Fruit fly (Drosophila melanogaster) whole organism, embryonic: Measurements from ENCODE around the gene fmt.

Source experiments
- Atf6 ChIP-seq: fragments of 200-800 bp; sonication (Bioruptor generic); IDR thresholded peaks from 2 replicates; pipeline ENCODE4 v1.3.6; 2022; ENCODE audit warnings: missing biosample characterization, missing genetic modification characterization
- CG10366 ChIP-seq: fragments of 200-800 bp; sonication (Bioruptor generic); IDR thresholded peaks from 2 replicates; pipeline ENCODE4 v1.3.6; 2022; ENCODE audit warnings: missing biosample characterization, missing genetic modification characterization
- CG10979 ChIP-seq: fragments of 200-800 bp; sonication (Bioruptor generic); optimal IDR thresholded peaks from 2 replicates; lab custom pipeline; 2018; ENCODE audit warnings: missing biosample characterization, mild to moderate bottlenecking, missing genetic modification characterization, moderate library complexity
- CG12104 ChIP-seq: fragments of 200-800 bp; sonication (Bioruptor generic); optimal IDR thresholded peaks from 3 replicates; lab custom pipeline; 2016; ENCODE audit warnings: missing biosample characterization, missing genetic modification characterization
- CG12391 ChIP-seq: fragments of 200-800 bp; sonication (Bioruptor generic); optimal IDR thresholded peaks from 3 replicates; lab custom pipeline; 2018; ENCODE audit warnings: missing biosample characterization, mild to moderate bottlenecking, missing genetic modification characterization, moderate library complexity
- CG14710 ChIP-seq: fragments of 200-800 bp; sonication (Bioruptor generic); optimal IDR thresholded peaks from 3 replicates; lab custom pipeline; 2019; ENCODE audit warnings: missing biosample characterization, mild to moderate bottlenecking, missing genetic modification characterization, moderate library complexity
- CG16779 ChIP-seq: fragments of 200-800 bp; sonication (Bioruptor generic); IDR thresholded peaks from 2 replicates; pipeline ENCODE4 v1.3.6; 2022; ENCODE audit warnings: missing biosample characterization, missing genetic modification characterization
- CG16863 ChIP-seq: fragments of 200-800 bp; sonication (Bioruptor generic); optimal IDR thresholded peaks from 3 replicates; lab custom pipeline; 2016; ENCODE audit warnings: missing biosample characterization, missing genetic modification characterization
- CG17186 ChIP-seq: fragments of 200-800 bp; sonication (Bioruptor generic); optimal IDR thresholded peaks from 3 replicates; lab custom pipeline; 2017; ENCODE audit warnings: missing biosample characterization, missing genetic modification reagents, missing genetic modification characterization
- CG17328 ChIP-seq: fragments of 200-800 bp; sonication (Bioruptor generic); IDR thresholded peaks from 2 replicates; pipeline ENCODE4 v1.3.6; 2022; ENCODE audit warnings: missing biosample characterization, missing genetic modification characterization
- CG17912 ChIP-seq: fragments of 200-800 bp; sonication (Bioruptor generic); optimal IDR thresholded peaks from 2 replicates; lab custom pipeline; 2018; ENCODE audit warnings: missing biosample characterization, mild to moderate bottlenecking, missing genetic modification characterization
- CG18619 ChIP-seq: fragments of 200-800 bp; sonication (Bioruptor generic); optimal IDR thresholded peaks from 3 replicates; lab custom pipeline; 2017; ENCODE audit warnings: missing biosample characterization, mild to moderate bottlenecking, missing genetic modification characterization
- CG34422 ChIP-seq: fragments of 200-800 bp; sonication (Bioruptor generic); IDR thresholded peaks from 3 replicates; pipeline ENCODE4 v1.3.6; 2022; ENCODE audit warnings: missing biosample characterization, missing genetic modification characterization
- CG3838 ChIP-seq: fragments of 200-800 bp; sonication (Bioruptor generic); optimal IDR thresholded peaks from 3 replicates; lab custom pipeline; 2016; ENCODE audit warnings: missing biosample characterization, missing genetic modification characterization
- CG4328 ChIP-seq: fragments of 200-800 bp; sonication (Bioruptor generic); optimal IDR thresholded peaks from 3 replicates; lab custom pipeline; 2017; ENCODE audit warnings: missing biosample characterization, missing genetic modification reagents, missing genetic modification characterization
- CG8089 ChIP-seq: fragments of 200-800 bp; sonication (Bioruptor generic); optimal IDR thresholded peaks from 3 replicates; lab custom pipeline; 2016; ENCODE audit warnings: missing biosample characterization, missing genetic modification characterization
- CG8281 ChIP-seq: fragments of 200-800 bp; sonication (Bioruptor generic); optimal IDR thresholded peaks from 2 replicates; lab custom pipeline; 2018; ENCODE audit warnings: missing biosample characterization, mild to moderate bottlenecking, missing genetic modification characterization, moderate library complexity
- CG8359 ChIP-seq: fragments of 200-800 bp; sonication (Bioruptor generic); optimal IDR thresholded peaks from 2 replicates; lab custom pipeline; 2017; ENCODE audit warnings: missing biosample characterization, mild to moderate bottlenecking, missing genetic modification characterization, borderline replicate concordance
- CG9727 ChIP-seq: fragments of 200-800 bp; sonication (Bioruptor generic); optimal IDR thresholded peaks from 3 replicates; lab custom pipeline; 2017; ENCODE audit warnings: missing biosample characterization, mild to moderate bottlenecking, missing genetic modification characterization
- CoRest ChIP-seq: fragments of 200-800 bp; sonication (Bioruptor generic); optimal IDR thresholded peaks from 3 replicates; lab custom pipeline; 2018; ENCODE audit warnings: missing biosample characterization, mild to moderate bottlenecking, missing genetic modification characterization, moderate library complexity
- Dbx ChIP-seq: fragments of 200-800 bp; sonication (Bioruptor generic); IDR thresholded peaks from 3 replicates; pipeline ENCODE4 v1.3.6; 2022; ENCODE audit warnings: missing biosample characterization, missing genetic modification characterization
- E2f2 ChIP-seq: fragments of 200-800 bp; sonication (Bioruptor generic); IDR thresholded peaks from 2 replicates; pipeline ENCODE4 v1.3.6; 2022; ENCODE audit warnings: missing biosample characterization, missing genetic modification characterization
- Fer3 ChIP-seq: fragments of 200-800 bp; sonication (Bioruptor generic); optimal IDR thresholded peaks from 2 replicates; lab custom pipeline; 2018; ENCODE audit warnings: missing biosample characterization, mild to moderate bottlenecking, missing genetic modification characterization, moderate library complexity
- Jarid2 ChIP-seq: fragments of 200-800 bp; sonication (Bioruptor generic); optimal IDR thresholded peaks from 3 replicates; lab custom pipeline; 2017; ENCODE audit warnings: mild to moderate bottlenecking, missing biosample characterization, missing genetic modification reagents, missing genetic modification characterization
- Sry-β ChIP-seq: fragments of 200-800 bp; sonication (Bioruptor generic); optimal IDR thresholded peaks from 2 replicates; lab custom pipeline; 2018; ENCODE audit warnings: missing biosample characterization, mild to moderate bottlenecking, missing genetic modification characterization, moderate library complexity
- Sry-δ ChIP-seq: fragments of 200-800 bp; sonication (Bioruptor generic); optimal IDR thresholded peaks from 2 replicates; lab custom pipeline; 2016; ENCODE audit warnings: missing biosample characterization, missing genetic modification characterization
- Usf ChIP-seq: fragments of 200-800 bp; sonication (Bioruptor generic); optimal IDR thresholded peaks from 2 replicates; lab custom pipeline; 2017; ENCODE audit warnings: missing genotype, missing biosample characterization, missing genetic modification characterization
- ab ChIP-seq: fragments of 200-800 bp; sonication (Bioruptor generic); optimal IDR thresholded peaks from 2 replicates; lab custom pipeline; 2016; ENCODE audit warnings: missing biosample characterization, missing genetic modification characterization
- caup ChIP-seq: fragments of 200-800 bp; sonication (Bioruptor generic); optimal IDR thresholded peaks from 3 replicates; lab custom pipeline; 2017; ENCODE audit warnings: missing biosample characterization, mild to moderate bottlenecking, missing genetic modification characterization, moderate library complexity; ENCODE audit not compliant: severe bottlenecking
- chinmo ChIP-seq: fragments of 200-800 bp; sonication (Bioruptor generic); IDR thresholded peaks from 4 replicates; pipeline ENCODE4 v1.3.6; 2022; ENCODE audit warnings: missing biosample characterization, missing genetic modification characterization; ENCODE audit not compliant: partially characterized antibody
- dmrt11E ChIP-seq: fragments of 200-800 bp; sonication (Bioruptor generic); optimal IDR thresholded peaks from 3 replicates; lab custom pipeline; 2018; ENCODE audit warnings: missing biosample characterization, mild to moderate bottlenecking, missing genetic modification characterization, moderate library complexity
- eve ChIP-seq, 2 experiments: fragments of >200 bp; optimal IDR thresholded peaks; 2 replicates each; lab custom pipeline; 2017; ENCODE audit warnings: missing biosample characterization in 2 of 2, missing genetic modification characterization in 2 of 2
- fd64A ChIP-seq: fragments of 200-800 bp; sonication (Bioruptor generic); optimal IDR thresholded peaks from 3 replicates; lab custom pipeline; 2018; ENCODE audit warnings: missing biosample characterization, mild to moderate bottlenecking, missing genetic modification characterization
- gem ChIP-seq: fragments of 200-800 bp; sonication (Bioruptor generic); optimal IDR thresholded peaks from 2 replicates; lab custom pipeline; 2019; ENCODE audit warnings: missing biosample characterization, mild to moderate bottlenecking, missing genetic modification characterization, moderate library complexity
- kni ChIP-seq: fragments of 200-800 bp; sonication (Bioruptor generic); optimal IDR thresholded peaks from 3 replicates; lab custom pipeline; 2017; ENCODE audit warnings: mild to moderate bottlenecking, missing biosample characterization, missing genetic modification reagents, missing genetic modification characterization
- lab ChIP-seq: fragments of 200-800 bp; sonication (Bioruptor generic); optimal IDR thresholded peaks from 3 replicates; lab custom pipeline; 2017; ENCODE audit warnings: missing biosample characterization, missing genetic modification characterization, mild to moderate bottlenecking, moderate library complexity, missing genetic modification reagents
- lbe ChIP-seq: fragments of 200-800 bp; sonication (Bioruptor generic); optimal IDR thresholded peaks from 2 replicates; lab custom pipeline; 2016; ENCODE audit warnings: missing biosample characterization, mild to moderate bottlenecking, missing genetic modification characterization
- maf-S ChIP-seq: fragments of 200-800 bp; sonication (Bioruptor generic); optimal IDR thresholded peaks from 2 replicates; lab custom pipeline; 2016; ENCODE audit warnings: missing biosample characterization, missing genetic modification characterization
- mld ChIP-seq: fragments of 200-800 bp; sonication (Bioruptor generic); IDR thresholded peaks from 3 replicates; pipeline ENCODE4 v1.3.6; 2022; ENCODE audit warnings: missing biosample characterization, missing genetic modification characterization; ENCODE audit not compliant: partially characterized antibody
- oc ChIP-seq: fragments of 200-800 bp; sonication (Bioruptor generic); optimal IDR thresholded peaks from 2 replicates; lab custom pipeline; 2018; ENCODE audit warnings: missing biosample characterization, mild to moderate bottlenecking, missing genetic modification characterization, moderate library complexity
- org-1 ChIP-seq: fragments of 200-800 bp; sonication (Bioruptor generic); optimal IDR thresholded peaks from 2 replicates; lab custom pipeline; 2017; ENCODE audit warnings: missing biosample characterization, missing genetic modification characterization
- phol ChIP-seq: fragments of 200-800 bp; sonication (Bioruptor generic); optimal IDR thresholded peaks from 3 replicates; lab custom pipeline; 2018; ENCODE audit warnings: missing biosample characterization, mild to moderate bottlenecking, missing genetic modification characterization, moderate library complexity
- repo ChIP-seq: fragments of 200-800 bp; sonication (Bioruptor generic); optimal IDR thresholded peaks from 2 replicates; lab custom pipeline; 2016; ENCODE audit warnings: missing biosample characterization, missing genetic modification characterization
- run ChIP-seq: fragments of 200-800 bp; sonication (Bioruptor generic); optimal IDR thresholded peaks from 3 replicates; lab custom pipeline; 2018; ENCODE audit warnings: missing biosample characterization, mild to moderate bottlenecking, missing genetic modification characterization
- salm ChIP-seq: fragments of 200-800 bp; sonication (Bioruptor generic); optimal IDR thresholded peaks from 2 replicates; lab custom pipeline; 2018; ENCODE audit warnings: missing biosample characterization, mild to moderate bottlenecking, missing genetic modification characterization
- toy ChIP-seq: fragments of 200-800 bp; sonication (Bioruptor generic); IDR thresholded peaks from 2 replicates; pipeline ENCODE4 v1.3.6; 2022; ENCODE audit warnings: missing biosample characterization, missing genetic modification characterization
- trh ChIP-seq: fragments of 200-800 bp; sonication (Bioruptor generic); optimal IDR thresholded peaks from 2 replicates; lab custom pipeline; 2016; ENCODE audit warnings: missing biosample characterization, missing genetic modification characterization
- vfl ChIP-seq: fragments of 200-800 bp; sonication (Bioruptor generic); optimal IDR thresholded peaks from 2 replicates; lab custom pipeline; 2016; ENCODE audit warnings: missing biosample characterization, missing genetic modification characterization

Gene fmt

DNA sequence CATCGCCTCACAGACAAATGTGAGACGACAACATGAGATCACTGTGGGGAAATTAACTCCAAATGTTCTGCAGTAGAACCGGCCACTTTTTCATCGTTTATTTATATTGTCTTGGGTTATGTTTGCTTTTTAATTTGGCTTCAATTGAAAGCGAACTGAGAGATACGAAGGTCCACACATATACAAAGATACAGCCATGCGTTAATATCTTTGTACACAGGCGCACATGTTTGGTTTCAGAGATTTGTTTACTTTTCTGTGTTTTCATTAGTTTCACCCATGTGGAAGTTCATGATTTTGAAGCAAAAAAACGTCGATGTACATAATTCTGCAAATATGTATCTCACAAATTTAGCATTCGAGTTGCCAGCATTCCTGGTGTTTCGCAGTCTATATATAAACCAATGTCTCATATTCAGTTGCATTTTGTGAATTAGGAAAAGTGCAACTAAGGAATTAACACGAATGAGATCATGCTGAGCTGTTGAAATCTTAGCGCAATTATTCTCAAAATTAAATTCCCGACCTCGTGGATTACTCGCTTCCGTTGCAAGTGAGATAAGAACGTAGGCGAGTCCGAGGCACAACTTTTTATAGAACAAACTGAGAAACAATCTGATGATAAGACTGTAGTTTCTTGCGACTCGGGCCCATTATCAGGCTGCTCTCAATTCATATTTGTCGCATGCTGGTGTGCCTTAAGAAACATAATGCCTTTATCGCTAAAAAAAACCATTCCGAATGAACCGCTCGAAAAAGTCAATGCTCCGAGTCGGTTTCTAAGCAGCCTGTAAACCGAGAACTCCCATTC lies 42.5 kb upstream of the fmt start (continued):
- TF ChIP-seq CG8359 (GFP tag; lab: Kevin White, UChicago) = peak; percentile 54
- TF ChIP-seq CG10366 (GFP tag; lab: Robert Waterston, UW) = no peak
- TF ChIP-seq ab = no peak
- TF ChIP-seq kni = peak; percentile 90
- 0 out of 2 replicates have a peak, but pooled peaks have one; percentile 27 for TF ChIP-seq Atf6 (GFP tag; lab: Robert Waterston, UW)
- no peak for TF ChIP-seq repo (GFP tag; lab: Kevin White, UChicago)
- TF ChIP-seq CG8089 (GFP tag; lab: Kevin White, UChicago) = no peak
- TF ChIP-seq phol (tag; lab: Kevin White, UChicago) = no peak
- peak; percentile 49; the same call in 1 of the 3 replicates for TF ChIP-seq CG34422 (GFP tag; lab: Robert Waterston, UW)
- TF ChIP-seq CG12104 (GFP tag; lab: Kevin White, UChicago) = peak; percentile 25
- TF ChIP-seq Jarid2 = peak; percentile 28
- TF ChIP-seq CoRest = no peak
- peak; percentile 57 for TF ChIP-seq CG4328 (GFP tag; lab: Kevin White, UChicago)
- no peak for TF ChIP-seq vfl
- TF ChIP-seq maf-S = no peak
- TF ChIP-seq dmrt11E (tag; lab: Kevin White, UChicago) = peak; percentile 11
- TF ChIP-seq run (tag; lab: Kevin White, UChicago) = peak; percentile 46
- TF ChIP-seq gem (tag; lab: Kevin White, UChicago) = no peak
- peak; percentile 49 for TF ChIP-seq Fer3 (tag; lab: Kevin White, UChicago)
- TF ChIP-seq lbe (GFP tag; lab: Kevin White, UChicago) = no peak
- TF ChIP-seq CG17186 (GFP tag; lab: Kevin White, UChicago) = peak; percentile 4
- TF ChIP-seq CG17328 (GFP tag; lab: Robert Waterston, UW) = no peak
- no peak for TF ChIP-seq lab (GFP tag; lab: Kevin White, UChicago)
- peak; percentile 52 for TF ChIP-seq org-1
- no peak for TF ChIP-seq mld (GFP tag; lab: Robert Waterston, UW)
- TF ChIP-seq Sry-β (GFP tag; lab: Kevin White, UChicago) = peak; percentile 54
- TF ChIP-seq CG18619 = peak; percentile 42
- peak; percentile 58 for TF ChIP-seq CG9727
- TF ChIP-seq CG12391 (tag; lab: Kevin White, UChicago) = peak; percentile 14
- TF ChIP-seq CG3838 (GFP tag; lab: Kevin White, UChicago) = no peak
- peak; percentile 27 for TF ChIP-seq CG10979 (tag; lab: Kevin White, UChicago)
- no peak for TF ChIP-seq trh (GFP tag; lab: Kevin White, UChicago)
- TF ChIP-seq E2f2 (GFP tag; lab: Robert Waterston, UW) = no peak; the same call in 1 of the 2 replicates
- no peak for TF ChIP-seq oc
- TF ChIP-seq eve (GFP tag; optimal IDR thresholded peaks at IDR 0.05; lab: Kevin White, UChicago) = no peak
- TF ChIP-seq toy (GFP tag; lab: Robert Waterston, UW) = no peak
- peak; percentile 81 for TF ChIP-seq fd64A (GFP tag; lab: Kevin White, UChicago)
- no peak for TF ChIP-seq CG8281 (tag; lab: Kevin White, UChicago)
- peak; percentile 58 for TF ChIP-seq CG14710
- no peak for TF ChIP-seq Dbx (GFP tag; lab: Robert Waterston, UW)
- no peak for TF ChIP-seq CG17912 (GFP tag; lab: Kevin White, UChicago)
- 0 out of 4 replicates have a peak, but pooled peaks have one; percentile 59 for TF ChIP-seq chinmo (GFP tag; lab: Robert Waterston, UW)
- TF ChIP-seq caup (GFP tag; lab: Kevin White, UChicago) = peak; percentile 61
- TF ChIP-seq Sry-δ = no peak
- no peak for TF ChIP-seq CG16779 (GFP tag; lab: Robert Waterston, UW)
- peak; percentile 49 for TF ChIP-seq salm (tag; lab: Kevin White, UChicago)
- TF ChIP-seq CG16863 = no peak
- TF ChIP-seq Usf = no peak
